Fruit fly (Drosophila melanogaster) whole organism, embryonic: ENCODE measurements around the gene brat.

Experiments used
- Ada2b ChIP-seq: fragments of 200-800 bp; sonication (Bioruptor generic); IDR thresholded peaks from 2 replicates; pipeline ENCODE4 v1.3.6; 2022; ENCODE audit warnings: missing biosample characterization, missing genetic modification characterization
- Atf3 ChIP-seq: fragments of 200-800 bp; sonication (Bioruptor generic); optimal IDR thresholded peaks from 3 replicates; lab custom pipeline; 2016; ENCODE audit warnings: missing biosample characterization, missing genetic modification characterization
- Awh ChIP-seq: fragments of 200-800 bp; sonication (Bioruptor generic); IDR thresholded peaks from 2 replicates; pipeline ENCODE4, ENCODE4 v1.3.6; 2022; ENCODE audit warnings: missing biosample characterization, missing genetic modification characterization
- B-H1 ChIP-seq: fragments of 200-800 bp; sonication (Bioruptor generic); IDR thresholded peaks from 3 replicates; pipeline ENCODE4 v1.3.6; 2022; ENCODE audit warnings: missing biosample characterization, missing genetic modification characterization
- Bteb2 ChIP-seq: fragments of 200-800 bp; sonication (Bioruptor generic); optimal IDR thresholded peaks from 2 replicates; lab custom pipeline; 2016; ENCODE audit warnings: missing biosample characterization, missing genetic modification characterization
- CG10366 ChIP-seq: fragments of 200-800 bp; sonication (Bioruptor generic); IDR thresholded peaks from 2 replicates; pipeline ENCODE4 v1.3.6; 2022; ENCODE audit warnings: missing biosample characterization, missing genetic modification characterization
- CG12769 ChIP-seq: fragments of 200-800 bp; sonication (Bioruptor generic); optimal IDR thresholded peaks from 2 replicates; lab custom pipeline; 2019; ENCODE audit warnings: missing biosample characterization, mild to moderate bottlenecking, missing genetic modification characterization, moderate library complexity
- CG13296 ChIP-seq: fragments of 200-800 bp; sonication (Bioruptor generic); optimal IDR thresholded peaks from 3 replicates; lab custom pipeline; 2018; ENCODE audit warnings: missing biosample characterization, mild to moderate bottlenecking, missing genetic modification characterization
- CG17361 ChIP-seq: fragments of 200-800 bp; sonication (Bioruptor generic); IDR thresholded peaks from 3 replicates; pipeline ENCODE4 v1.3.6; 2022; ENCODE audit warnings: missing biosample characterization, missing genetic modification characterization
- CG17912 ChIP-seq: fragments of 200-800 bp; sonication (Bioruptor generic); optimal IDR thresholded peaks from 2 replicates; lab custom pipeline; 2018; ENCODE audit warnings: missing biosample characterization, mild to moderate bottlenecking, missing genetic modification characterization
- CG2712 ChIP-seq: fragments of 200-800 bp; optimal IDR thresholded peaks from 3 replicates; lab custom pipeline; 2019; ENCODE audit warnings: missing biosample characterization, mild to moderate bottlenecking, missing genetic modification characterization, moderate library complexity
- CG30020 ChIP-seq: fragments of 200-800 bp; optimal IDR thresholded peaks from 2 replicates; lab custom pipeline; 2019; ENCODE audit warnings: missing biosample characterization, mild to moderate bottlenecking, missing genetic modification characterization, moderate library complexity
- CG3163 ChIP-seq: fragments of 200-800 bp; sonication (Bioruptor generic); optimal IDR thresholded peaks from 3 replicates; lab custom pipeline; 2016; ENCODE audit warnings: missing biosample characterization, missing genetic modification characterization
- CG33213 ChIP-seq: fragments of 200-800 bp; sonication (Bioruptor generic); optimal IDR thresholded peaks from 3 replicates; lab custom pipeline; 2016; ENCODE audit warnings: missing biosample characterization, missing genetic modification characterization
- CG34376 ChIP-seq: fragments of 200-800 bp; sonication (Bioruptor generic); optimal IDR thresholded peaks from 2 replicates; lab custom pipeline; 2018; ENCODE audit warnings: missing biosample characterization, mild to moderate bottlenecking, missing genetic modification characterization
- CG4282 ChIP-seq: fragments of 200-800 bp; sonication (Bioruptor generic); optimal IDR thresholded peaks from 2 replicates; lab custom pipeline; 2016; ENCODE audit warnings: missing biosample characterization, missing genetic modification characterization
- CG4854 ChIP-seq: fragments of 200-800 bp; sonication (Bioruptor generic); optimal IDR thresholded peaks from 2 replicates; lab custom pipeline; 2016; ENCODE audit warnings: missing biosample characterization, missing genetic modification characterization, inconsistent platforms
- CG6765 ChIP-seq: fragments of 200-800 bp; sonication (Bioruptor generic); optimal IDR thresholded peaks from 3 replicates; lab custom pipeline; 2017; ENCODE audit warnings: missing biosample characterization, mild to moderate bottlenecking, missing genetic modification characterization
- CG7839 ChIP-seq: fragments of 200-800 bp; sonication (Bioruptor generic); optimal IDR thresholded peaks from 3 replicates; lab custom pipeline; 2018; ENCODE audit warnings: missing biosample characterization, mild to moderate bottlenecking, missing genetic modification characterization, moderate library complexity
- Camta ChIP-seq: fragments of 200-800 bp; sonication (Bioruptor generic); optimal IDR thresholded peaks from 2 replicates; lab custom pipeline; 2016; ENCODE audit warnings: missing biosample characterization, missing genetic modification characterization
- Dad ChIP-seq: fragments of 200-800 bp; sonication (Bioruptor generic); optimal IDR thresholded peaks from 3 replicates; lab custom pipeline; 2016; ENCODE audit warnings: missing biosample characterization, missing genetic modification characterization
- Dip3 ChIP-seq: fragments of 200-800 bp; sonication (Bioruptor generic); optimal IDR thresholded peaks from 3 replicates; lab custom pipeline; 2016; ENCODE audit warnings: missing biosample characterization, missing genetic modification characterization
- Hand ChIP-seq: fragments of 200-800 bp; sonication (Bioruptor generic); optimal IDR thresholded peaks from 2 replicates; lab custom pipeline; 2017; ENCODE audit warnings: mild to moderate bottlenecking, missing biosample characterization, missing genetic modification reagents, missing genetic modification characterization
- Lpt ChIP-seq: fragments of >200 bp; optimal IDR thresholded peaks from 2 replicates; lab custom pipeline; 2018; ENCODE audit warnings: missing biosample characterization, missing genetic modification characterization
- Nf-YB ChIP-seq: fragments of 200-800 bp; sonication (Bioruptor generic); optimal IDR thresholded peaks from 3 replicates; lab custom pipeline; 2019; ENCODE audit warnings: missing biosample characterization, mild to moderate bottlenecking, missing genetic modification characterization, moderate library complexity
- NfI ChIP-seq: fragments of 200-800 bp; sonication (Bioruptor generic); optimal IDR thresholded peaks from 3 replicates; lab custom pipeline; 2018; ENCODE audit warnings: missing biosample characterization, mild to moderate bottlenecking, missing genetic modification characterization, moderate library complexity
- Ravus ChIP-seq: fragments of 200-800 bp; sonication (Bioruptor generic); IDR thresholded peaks from 2 replicates; pipeline ENCODE4 v1.3.6; 2022; ENCODE audit warnings: missing biosample characterization, missing genetic modification characterization
- Six4 ChIP-seq: fragments of 200-800 bp; sonication (Bioruptor generic); optimal IDR thresholded peaks from 2 replicates; lab custom pipeline; 2016; ENCODE audit warnings: missing biosample characterization, missing genetic modification characterization
- Taf1 ChIP-seq: fragments of 200-800 bp; sonication (Bioruptor generic); IDR thresholded peaks from 2 replicates; pipeline ENCODE4 v1.3.6; 2022; ENCODE audit warnings: missing biosample characterization, missing genetic modification characterization
- al ChIP-seq: fragments of 200-800 bp; sonication (Bioruptor generic); IDR thresholded peaks from 2 replicates; pipeline ENCODE4 v1.3.6; 2022; ENCODE audit warnings: missing biosample characterization, missing genetic modification characterization
- btn ChIP-seq: fragments of 200-800 bp; sonication (Bioruptor generic); optimal IDR thresholded peaks from 2 replicates; lab custom pipeline; 2016; ENCODE audit warnings: missing biosample characterization, missing genetic modification characterization
- cg ChIP-seq: fragments of 200-800 bp; sonication (Bioruptor generic); optimal IDR thresholded peaks from 3 replicates; lab custom pipeline; 2019; ENCODE audit warnings: missing biosample characterization, mild to moderate bottlenecking, missing genetic modification characterization, moderate library complexity
- chinmo ChIP-seq: fragments of 200-800 bp; sonication (Bioruptor generic); IDR thresholded peaks from 4 replicates; pipeline ENCODE4 v1.3.6; 2022; ENCODE audit warnings: missing biosample characterization, missing genetic modification characterization; ENCODE audit not compliant: partially characterized antibody
- disco-r ChIP-seq: fragments of 200-800 bp; sonication (Bioruptor generic); optimal IDR thresholded peaks from 2 replicates; lab custom pipeline; 2016; ENCODE audit warnings: missing biosample characterization, missing genetic modification characterization
- exex ChIP-seq: fragments of 200-800 bp; sonication (Bioruptor generic); optimal IDR thresholded peaks from 4 replicates; lab custom pipeline; 2018; ENCODE audit warnings: missing biosample characterization, mild to moderate bottlenecking, missing genetic modification characterization, moderate library complexity
- gfzf ChIP-seq: fragments of 200-800 bp; sonication (Bioruptor generic); optimal IDR thresholded peaks from 2 replicates; lab custom pipeline; 2016; ENCODE audit warnings: missing biosample characterization, mild to moderate bottlenecking, missing genetic modification characterization, moderate library complexity
- hb ChIP-seq: fragments of 200-800 bp; sonication (Bioruptor generic); IDR thresholded peaks from 3 replicates; pipeline ENCODE4 v1.3.6; 2022; ENCODE audit warnings: missing biosample characterization, missing genetic modification characterization; ENCODE audit not compliant: partially characterized antibody
- jumu ChIP-seq: fragments of 200-800 bp; sonication (Bioruptor generic); optimal IDR thresholded peaks from 3 replicates; lab custom pipeline; 2016; ENCODE audit warnings: missing biosample characterization, missing genetic modification characterization
- kay ChIP-seq: fragments of 200-800 bp; sonication (Bioruptor generic); optimal IDR thresholded peaks from 2 replicates; lab custom pipeline; 2016; ENCODE audit warnings: missing biosample characterization, missing genetic modification characterization
- ken ChIP-seq: fragments of 200-800 bp; sonication (Bioruptor generic); IDR thresholded peaks from 3 replicates; pipeline ENCODE4 v1.3.6; 2022; ENCODE audit warnings: missing biosample characterization, missing genetic modification characterization
- lov ChIP-seq, 2 experiments: fragments of 200-800 bp in 1 of 2; fragments of >200 bp in 1 of 2; sonication (Bioruptor generic) in 1 of 2; IDR thresholded peaks in 1 of 2; optimal IDR thresholded peaks in 1 of 2; 2 replicates in 1 of 2; 3 replicates in 1 of 2; pipeline versions ENCODE4 v1.3.6 to Lab custom; 2017 to 2022; ENCODE audit warnings: missing biosample characterization in 1 of 2, missing genetic modification characterization in 1 of 2
- nmo ChIP-seq: fragments of 200-800 bp; sonication (Bioruptor generic); optimal IDR thresholded peaks from 2 replicates; lab custom pipeline; 2018; ENCODE audit warnings: missing biosample characterization, mild to moderate bottlenecking, missing genetic modification characterization, moderate library complexity
- odd ChIP-seq: fragments of 200-800 bp; sonication (Bioruptor generic); optimal IDR thresholded peaks from 2 replicates; lab custom pipeline; 2017; ENCODE audit warnings: missing biosample characterization, mild to moderate bottlenecking, missing genetic modification characterization
- pb ChIP-seq: fragments of 200-800 bp; sonication (Bioruptor generic); optimal IDR thresholded peaks from 3 replicates; lab custom pipeline; 2016; ENCODE audit warnings: missing biosample characterization, missing genetic modification characterization
- pita ChIP-seq: fragments of 200-800 bp; sonication (Bioruptor generic); optimal IDR thresholded peaks from 2 replicates; lab custom pipeline; 2017; ENCODE audit warnings: missing biosample characterization, mild to moderate bottlenecking, missing genetic modification characterization
- salm ChIP-seq: fragments of 200-800 bp; sonication (Bioruptor generic); optimal IDR thresholded peaks from 2 replicates; lab custom pipeline; 2018; ENCODE audit warnings: missing biosample characterization, mild to moderate bottlenecking, missing genetic modification characterization
- slp2 ChIP-seq: fragments of 200-800 bp; sonication (Bioruptor generic); optimal IDR thresholded peaks from 2 replicates; lab custom pipeline; 2016; ENCODE audit warnings: missing biosample characterization, missing genetic modification characterization
- tap ChIP-seq: fragments of 200-800 bp; optimal IDR thresholded peaks from 3 replicates; lab custom pipeline; 2019; ENCODE audit warnings: missing biosample characterization, mild to moderate bottlenecking, missing genetic modification characterization, moderate library complexity
- tio ChIP-seq: fragments of 200-800 bp; sonication (Bioruptor generic); optimal IDR thresholded peaks from 2 replicates; lab custom pipeline; 2017; ENCODE audit warnings: missing biosample characterization, missing genetic modification characterization, inconsistent platforms
- vvl ChIP-seq: fragments of 200-800 bp; sonication (Bioruptor generic); IDR thresholded peaks from 2 replicates; pipeline ENCODE4 v1.3.6; 2022; ENCODE audit warnings: missing biosample characterization, missing genetic modification characterization

The brat gene

DNA sequence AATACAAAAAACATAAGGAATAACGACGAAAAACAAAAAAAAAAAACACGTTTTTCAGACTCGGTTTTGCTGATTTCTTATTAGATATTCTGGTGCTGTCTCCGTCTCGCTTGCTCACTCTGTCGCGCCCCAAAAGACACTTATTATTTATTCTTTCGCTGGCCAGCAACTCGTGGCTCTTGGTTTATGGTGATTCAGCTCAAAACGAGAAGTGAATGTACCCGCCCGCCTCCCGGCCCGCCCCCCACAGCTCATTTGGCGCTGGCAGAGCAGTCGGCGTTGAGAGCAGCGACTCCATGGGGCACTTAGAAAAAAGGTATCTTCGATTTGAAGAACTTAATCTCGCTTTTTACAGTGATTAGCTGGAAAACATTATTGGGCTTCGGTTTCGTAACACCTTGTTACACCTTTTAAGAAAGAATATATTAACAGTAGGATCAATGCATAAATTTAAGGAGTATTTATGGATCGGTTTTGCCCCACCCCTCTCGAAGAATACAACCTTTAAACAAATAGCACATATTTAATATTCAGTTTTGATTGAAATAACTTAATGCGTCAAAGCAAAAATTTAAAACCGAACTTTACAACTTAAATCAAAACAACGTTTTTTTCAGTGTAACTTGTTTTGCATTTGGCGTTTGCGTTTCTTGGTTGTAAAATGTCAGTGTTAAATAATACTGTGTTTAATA lies 8.0 kb downstream of the brat start (continued):
- TF ChIP-seq Atf3 (GFP tag; lab: Kevin White, UChicago), result no peak
- TF ChIP-seq nmo (GFP tag; lab: Kevin White, UChicago), result peak; percentile 85
- TF ChIP-seq jumu, result peak; percentile 44
- TF ChIP-seq CG10366, result peak; percentile 27; the same call in 1 of the 2 replicates
- peak; percentile 53 for TF ChIP-seq CG33213 (GFP tag; lab: Kevin White, UChicago)
- TF ChIP-seq al (GFP tag; lab: Robert Waterston, UW), result peak; percentile 49
- TF ChIP-seq CG17361 (GFP tag; lab: Robert Waterston, UW), result peak; percentile 89
- no peak for TF ChIP-seq Ravus
- no peak for TF ChIP-seq CG17912 (GFP tag; lab: Kevin White, UChicago)
- peak; percentile 78 for TF ChIP-seq Bteb2 (GFP tag; lab: Kevin White, UChicago)
- peak; percentile 49 for TF ChIP-seq CG12769 (tag; lab: Kevin White, UChicago)
- no peak for TF ChIP-seq Awh (GFP tag; lab: Robert Waterston, UW)
- peak; percentile 32; the same call in 1 of the 3 replicates for TF ChIP-seq B-H1 (GFP tag; lab: Robert Waterston, UW)
- TF ChIP-seq hb (GFP tag; lab: Robert Waterston, UW), result no peak
- TF ChIP-seq CG2712 (tag; lab: Kevin White, UChicago), result peak; percentile 81
- peak; percentile 42 for TF ChIP-seq pb (GFP tag; lab: Kevin White, UChicago)
- peak; percentile 74 for TF ChIP-seq CG13296 (GFP tag; lab: Kevin White, UChicago)
- TF ChIP-seq Dip3, result peak; percentile 73
- TF ChIP-seq CG3163, result peak; percentile 39
- TF ChIP-seq Nf-YB (GFP tag; lab: Kevin White, UChicago), result peak; percentile 59
- TF ChIP-seq Six4 (GFP tag; lab: Kevin White, UChicago), result peak; percentile 58
- TF ChIP-seq odd, result peak; percentile 68
- TF ChIP-seq disco-r (GFP tag; lab: Kevin White, UChicago), result peak; percentile 34
- peak; percentile 57 for TF ChIP-seq Hand (GFP tag; lab: Kevin White, UChicago)
- peak; percentile 48 for TF ChIP-seq CG30020
- peak; percentile 70 for TF ChIP-seq NfI (GFP tag; lab: Kevin White, UChicago)
- TF ChIP-seq exex (tag; lab: Kevin White, UChicago), result peak; percentile 31
- TF ChIP-seq salm (tag; lab: Kevin White, UChicago), result peak; percentile 27
- TF ChIP-seq CG4282 (GFP tag; lab: Kevin White, UChicago), result no peak
- TF ChIP-seq Lpt (GFP tag; lab: Kevin White, UChicago), result no peak
- peak; percentile 10 for TF ChIP-seq kay
- TF ChIP-seq Ada2b, result no peak
- TF ChIP-seq ken, result no peak
- TF ChIP-seq pita, result no peak
- no peak for TF ChIP-seq cg (GFP tag; lab: Kevin White, UChicago)
- TF ChIP-seq chinmo, result peak; percentile 73; the same call in 2 of the 4 replicates
- peak; percentile 26 for TF ChIP-seq CG34376 (GFP tag; lab: Kevin White, UChicago)
- TF ChIP-seq tio (GFP tag; lab: Kevin White, UChicago), result peak; percentile 79
- TF ChIP-seq slp2 (GFP tag; lab: Kevin White, UChicago), result peak; percentile 48
- TF ChIP-seq lov (optimal IDR thresholded peaks at IDR 0.05; lab: Kevin White, UChicago), result no peak
- no peak for TF ChIP-seq lov (GFP tag; IDR thresholded peaks at IDR 0.05; lab: Robert Waterston, UW)
- TF ChIP-seq gfzf, result no peak
- no peak for TF ChIP-seq btn (GFP tag; lab: Kevin White, UChicago)
- peak; percentile 7; the same call in 1 of the 2 replicates for TF ChIP-seq vvl (GFP tag; lab: Robert Waterston, UW)
- TF ChIP-seq CG6765 (GFP tag; lab: Kevin White, UChicago), result peak; percentile 64
- peak; percentile 76 for TF ChIP-seq Camta
- TF ChIP-seq Taf1, result no peak
- peak; percentile 86 for TF ChIP-seq CG7839
- peak; percentile 55 for TF ChIP-seq tap (tag; lab: Kevin White, UChicago)
- TF ChIP-seq CG4854 (GFP tag; lab: Kevin White, UChicago), result peak; percentile 60
- TF ChIP-seq Dad, result peak; percentile 48
